Worm (Caenorhabditis elegans) whole organism, mixed stage, embryonic: ENCODE measurements around the gene K09F5.4.

Experiments used
- elt-3 ChIP-seq: fragments of 150-350 bp; optimal IDR thresholded peaks from 2 replicates; lab custom pipeline; 2014; ENCODE audit warnings: missing biosample characterization, missing genetic modification characterization
- lsy-2 ChIP-seq: fragments of 150-350 bp; optimal IDR thresholded peaks from 2 replicates; lab custom pipeline; 2014; ENCODE audit warnings: missing biosample characterization, missing genetic modification characterization
- mab-5 ChIP-seq: fragments of 150-350 bp; optimal IDR thresholded peaks from 2 replicates; lab custom pipeline; 2014; ENCODE audit warnings: missing biosample characterization, missing genetic modification characterization
- mep-1 ChIP-seq: fragments of 150-350 bp; optimal IDR thresholded peaks from 2 replicates; lab custom pipeline; 2017; ENCODE audit warnings: missing biosample characterization, missing genetic modification reagents, missing genetic modification characterization, inconsistent platforms
- nhr-12 ChIP-seq: fragments of 150-350 bp; optimal IDR thresholded peaks from 2 replicates; lab custom pipeline; 2014; ENCODE audit warnings: missing biosample characterization, missing genetic modification characterization
- nhr-28 ChIP-seq: fragments of 150-350 bp; optimal IDR thresholded peaks from 2 replicates; lab custom pipeline; 2014; ENCODE audit warnings: missing biosample characterization, missing genetic modification characterization
- nhr-76 ChIP-seq: sonication (generic microtip); optimal IDR thresholded peaks from 2 replicates; lab custom pipeline; 2017; ENCODE audit warnings: missing biosample characterization, missing genetic modification characterization
- pha-4 ChIP-seq: fragments of 150-350 bp; optimal IDR thresholded peaks from 2 replicates; lab custom pipeline; 2018; ENCODE audit warnings: missing biosample characterization, missing genetic modification reagents, missing genetic modification characterization
- ztf-11 ChIP-seq: fragments of 150-350 bp; optimal IDR thresholded peaks from 2 replicates; lab custom pipeline; 2014; ENCODE audit warnings: missing biosample characterization, missing genetic modification characterization

DNA sequence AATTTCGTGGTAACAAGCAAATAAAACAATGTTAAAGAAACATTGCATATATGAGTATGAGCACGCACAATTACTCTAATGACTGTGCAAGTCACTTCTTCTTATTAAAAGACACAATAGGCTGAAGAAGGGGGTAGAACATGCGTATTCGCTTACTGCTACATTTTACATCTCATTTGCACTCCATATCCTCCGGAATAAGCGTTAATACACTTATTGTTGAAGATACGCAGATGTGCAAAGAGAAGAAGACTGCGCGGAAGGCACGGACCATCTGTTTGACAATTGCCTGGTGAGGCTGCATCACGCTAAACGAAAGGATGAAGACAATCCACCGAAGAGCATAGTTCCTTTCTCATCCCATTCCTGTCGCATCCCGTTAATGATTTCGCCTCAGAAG, 2.3 kb upstream of the K09F5.4 start:
- TF ChIP-seq lsy-2 (tag; lab: Kevin White, UChicago): no peak
- TF ChIP-seq elt-3: no peak
- TF ChIP-seq nhr-12: no peak
- TF ChIP-seq nhr-28 (tag; lab: Kevin White, UChicago): no peak
- TF ChIP-seq nhr-76 (tag; lab: Kevin White, UChicago): no peak
- TF ChIP-seq pha-4: no peak
- TF ChIP-seq mab-5 (tag; lab: Kevin White, UChicago): no peak
- peak; percentile 30 for TF ChIP-seq ztf-11
- peak; percentile 29 for TF ChIP-seq mep-1
